Fruit fly (Drosophila melanogaster) whole organism, embryonic: ENCODE results near the gene CG34056.

ENCODE experiments used
- CG11085 ChIP-seq: fragments of 200-800 bp; sonication (Bioruptor generic); IDR thresholded peaks from 2 replicates; pipeline ENCODE4 v1.3.6; 2022; ENCODE audit warnings: missing biosample characterization, missing genetic modification characterization
- CG13894 ChIP-seq: fragments of 200-800 bp; sonication (Bioruptor generic); optimal IDR thresholded peaks from 3 replicates; lab custom pipeline; 2018; ENCODE audit warnings: missing biosample characterization, mild to moderate bottlenecking, missing genetic modification characterization, moderate library complexity
- Elba2 ChIP-seq: fragments of 200-800 bp; sonication (Bioruptor generic); optimal IDR thresholded peaks from 3 replicates; lab custom pipeline; 2016; ENCODE audit warnings: missing biosample characterization, missing genetic modification characterization
- Hr3 ChIP-seq: fragments of 200-800 bp; sonication (Bioruptor generic); optimal IDR thresholded peaks from 3 replicates; lab custom pipeline; 2016; ENCODE audit warnings: missing biosample characterization, missing genetic modification characterization
- NC2α ChIP-seq: fragments of 200-800 bp; sonication (Bioruptor generic); optimal IDR thresholded peaks from 2 replicates; lab custom pipeline; 2016; ENCODE audit warnings: missing biosample characterization, missing genetic modification characterization
- bigmax ChIP-seq: fragments of 200-800 bp; sonication (Bioruptor generic); optimal IDR thresholded peaks from 2 replicates; lab custom pipeline; 2018; ENCODE audit warnings: missing biosample characterization, mild to moderate bottlenecking, missing genetic modification characterization
- caup ChIP-seq: fragments of 200-800 bp; sonication (Bioruptor generic); optimal IDR thresholded peaks from 3 replicates; lab custom pipeline; 2017; ENCODE audit warnings: missing biosample characterization, mild to moderate bottlenecking, missing genetic modification characterization, moderate library complexity; ENCODE audit not compliant: severe bottlenecking
- crp ChIP-seq, 2 experiments: fragments of 200-800 bp; sonication (Bioruptor generic); optimal IDR thresholded peaks; 2 replicates in 1 of 2; 3 replicates in 1 of 2; lab custom pipeline; 2017; ENCODE audit warnings: missing biosample characterization in 2 of 2, missing genetic modification characterization in 2 of 2, mild to moderate bottlenecking in 1 of 2, moderate library complexity in 1 of 2
- dan ChIP-seq: fragments of 200-800 bp; sonication (Bioruptor generic); IDR thresholded peaks from 2 replicates; pipeline ENCODE4 v1.3.6; 2022; ENCODE audit warnings: missing biosample characterization, missing genetic modification characterization
- ssp ChIP-seq: fragments of 200-800 bp; sonication (Bioruptor generic); IDR thresholded peaks from 2 replicates; pipeline ENCODE4 v1.3.6; 2022; ENCODE audit warnings: missing biosample characterization, missing genetic modification characterization
- stc ChIP-seq: fragments of 200-800 bp; sonication (Bioruptor generic); IDR thresholded peaks from 2 replicates; pipeline ENCODE4 v1.3.6; 2022; ENCODE audit warnings: missing biosample characterization, missing genetic modification characterization

- no peak for TF ChIP-seq NC2α (GFP tag; lab: Kevin White, UChicago)
- no peak for TF ChIP-seq crp (GFP tag; optimal IDR thresholded peaks at IDR 0.05; lab: Kevin White, UChicago)
- no peak for TF ChIP-seq Elba2 (GFP tag; lab: Kevin White, UChicago)
- TF ChIP-seq CG11085 (GFP tag; lab: Robert Waterston, UW) = no peak
- TF ChIP-seq stc (GFP tag; lab: Robert Waterston, UW) = no peak
- TF ChIP-seq caup (GFP tag; lab: Kevin White, UChicago) = no peak
- TF ChIP-seq CG13894 (tag; lab: Kevin White, UChicago) = peak; percentile 31
- no peak for TF ChIP-seq dan (GFP tag; lab: Robert Waterston, UW)
- TF ChIP-seq bigmax (GFP tag; lab: Kevin White, UChicago) = no peak
- no peak for TF ChIP-seq ssp
- no peak for TF ChIP-seq Hr3 (GFP tag; lab: Kevin White, UChicago)
Observed at dm6 chr3L:900466-901249, 4.9 kb downstream of the CG34056 start.
